Worm (Caenorhabditis elegans): ENCODE results near the gene alr-1.
A peak's percentile ranks its signal among the peaks of the same experiment; 100 is the strongest.

alr-1 gene

DNA sequence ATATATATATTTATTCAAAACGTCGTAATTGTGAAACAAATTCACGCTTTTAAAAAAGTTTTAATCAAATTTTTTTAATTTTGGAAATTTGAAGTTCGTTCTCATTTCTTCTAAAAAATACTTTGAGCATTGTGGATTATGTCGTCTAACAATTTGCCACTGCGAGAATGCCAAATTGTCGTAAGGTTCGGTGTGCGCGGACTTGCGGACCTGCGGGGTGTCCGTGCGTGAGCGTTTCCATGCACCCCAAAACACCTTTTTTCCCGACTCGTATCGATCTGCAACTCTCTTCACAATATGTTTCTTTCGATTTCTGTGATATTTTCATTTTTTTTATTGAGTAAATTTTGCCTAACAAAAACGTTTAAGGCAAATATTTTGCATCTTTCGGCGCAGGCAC, 52.7 kb downstream of the alr-1 start:
- TF ChIP-seq ces-1 (GFP tag; optimal IDR thresholded peaks at IDR 0.05) = no peak
- TF ChIP-seq mxl-3 (GFP tag; optimal IDR thresholded peaks at IDR 0.05) = no peak
- peak; percentile 32; the same call in 1 of the 2 replicates for TF ChIP-seq hmg-1.1 (GFP tag; IDR thresholded peaks at IDR 0.05)
- TF ChIP-seq daf-16 (GFP tag; optimal IDR thresholded peaks at IDR 0.05) = no peak
- peak; percentile 41 for TF ChIP-seq daf-16 (tag; optimal IDR thresholded peaks at IDR 0.05)
- TF ChIP-seq dmd-8 (GFP tag; IDR thresholded peaks at IDR 0.05) = no peak
- no peak for TF ChIP-seq nhr-6 (tag; optimal IDR thresholded peaks at IDR 0.05)
